Worm (Caenorhabditis elegans): ENCODE data around the gene ttr-53.

DNA sequence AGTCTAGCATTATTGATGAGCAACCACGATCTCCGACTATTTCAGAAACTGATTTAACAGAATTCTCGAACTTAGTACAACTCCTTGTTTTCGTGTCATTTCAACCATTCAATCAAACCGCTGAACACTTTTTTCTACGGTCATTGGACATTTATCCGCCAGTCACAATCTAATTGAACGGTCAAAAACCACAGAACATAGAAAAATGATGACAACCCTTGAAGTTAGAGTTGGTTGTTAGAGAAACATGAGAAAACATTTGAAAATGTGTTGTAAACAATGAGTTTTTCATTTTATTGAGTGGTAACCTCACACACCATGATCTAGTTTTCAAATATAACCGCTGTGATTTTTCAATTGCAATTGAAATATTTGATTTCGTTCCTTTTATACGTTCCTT, 13.4 kb upstream of the ttr-53 start:
- TF ChIP-seq flt-1 (GFP tag; IDR thresholded peaks at IDR 0.05) (no peak), ref-1 (GFP tag; conservative IDR thresholded peaks at IDR 0.05) (no peak), med-1 (GFP tag; optimal IDR thresholded peaks at IDR 0.05; ENCODE audit: insufficient read depth) (no peak), ztf-29 (GFP tag; IDR thresholded peaks at IDR 0.05) (no peak), T22C8.4 (GFP tag; IDR thresholded peaks at IDR 0.05) (no peak), cog-1 (tag; optimal IDR thresholded peaks at IDR 0.05) (no peak), klf-2 (GFP tag; conservative IDR thresholded peaks at IDR 0.05) (no peak)

Measured in whole organism, midembryonic.